Worm (Caenorhabditis elegans) whole organism, early embryonic: ENCODE data around the gene Y43F8B.20.

Experiments
- B0310.2 ChIP-seq: sonication (generic microtip); optimal IDR thresholded peaks from 2 replicates; lab custom pipeline; 2016; ENCODE audit warnings: mild to moderate bottlenecking, missing genetic modification characterization, missing compliant biosample characterization
- ama-1 ChIP-seq: fragments of 150-350 bp; optimal IDR thresholded peaks from 2 replicates; lab custom pipeline; 2014
- tbx-11 ChIP-seq: fragments of 200-800 bp; sonication (Bioruptor generic); IDR thresholded peaks from 2 replicates; pipeline ENCODE4 v1.3.6; 2022; ENCODE audit warnings: missing genetic modification characterization, missing compliant biosample characterization

DNA sequence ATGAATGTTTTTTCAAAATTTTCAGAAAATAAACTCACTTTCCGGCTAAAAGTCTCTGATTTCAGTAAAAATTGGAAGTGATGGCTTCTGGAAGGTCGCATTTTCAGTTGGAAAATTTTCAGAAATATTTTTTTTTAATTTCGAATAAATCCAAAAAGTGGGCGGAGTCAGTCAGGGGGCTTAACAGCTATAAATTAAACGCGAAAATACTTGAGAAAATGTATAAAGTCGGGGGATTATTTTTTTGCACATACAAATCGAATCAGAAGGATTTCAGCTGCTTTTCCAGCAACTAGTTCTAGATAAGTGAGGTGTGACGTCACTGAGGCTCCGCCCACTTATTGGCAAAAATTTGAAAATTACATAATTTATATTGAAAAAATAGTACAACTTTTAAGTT is 16.6 kb downstream of the Y43F8B.20 start, which contains the start of gene Y43F8B.2:
- TF ChIP-seq B0310.2 (tag; lab: Kevin White, UChicago): no peak
- no peak for TF ChIP-seq tbx-11 (GFP tag; lab: Robert Waterston, UW)
- TF ChIP-seq ama-1 (lab: Kevin White, UChicago): no peak
